Worm (Caenorhabditis elegans) whole organism, L4 larva: Measurements from ENCODE around the gene bnc-1.

Experiments used
- D1046.2 ChIP-seq: fragments of 200-800 bp; sonication (Bioruptor generic); IDR thresholded peaks from 2 replicates; pipeline ENCODE4 v1.3.6; 2022; ENCODE audit warnings: missing genetic modification characterization, missing compliant biosample characterization
- F10B5.3 ChIP-seq: sonication (generic microtip); optimal IDR thresholded peaks from 2 replicates; lab custom pipeline; 2016; ENCODE audit warnings: mild to moderate bottlenecking, missing genetic modification characterization, missing compliant biosample characterization
- F26F4.8 ChIP-seq: fragments of 200-800 bp; sonication (Bioruptor generic); conservative IDR thresholded peaks from 2 replicates; pipeline ENCODE4 v1.3.6; 2022; ENCODE audit warnings: missing genetic modification characterization, missing compliant biosample characterization
- F37D6.2 ChIP-seq: sonication (generic microtip); optimal IDR thresholded peaks from 2 replicates; lab custom pipeline; 2016; ENCODE audit warnings: mild to moderate bottlenecking, missing genetic modification characterization, missing compliant biosample characterization
- Y48G9A.11 ChIP-seq: fragments of 200-800 bp; sonication (Bioruptor generic); IDR thresholded peaks from 2 replicates; pipeline ENCODE4 v1.3.6; 2022; ENCODE audit warnings: missing genetic modification reagents, missing genetic modification characterization, missing compliant biosample characterization
- ZK337.2 ChIP-seq: fragments of 200-800 bp; sonication (Bioruptor generic); IDR thresholded peaks from 2 replicates; pipeline ENCODE4 v1.3.6; 2022; ENCODE audit warnings: missing genetic modification reagents, missing genetic modification characterization, missing compliant biosample characterization
- aha-1 ChIP-seq: fragments of 150-350 bp; peaks from one replicate; lab custom pipeline; 2014; ENCODE audit warnings: missing biosample characterization, missing genetic modification characterization
- ama-1 ChIP-seq: fragments of 150-350 bp; optimal IDR thresholded peaks from 2 replicates; lab custom pipeline; 2014; ENCODE audit warnings: inconsistent platforms, mixed read lengths
- attf-4 ChIP-seq: sonication (generic microtip); optimal IDR thresholded peaks from 3 replicates; lab custom pipeline; 2017; ENCODE audit warnings: missing biosample characterization, missing genetic modification characterization
- ceh-62 ChIP-seq: sonication (generic microtip); optimal IDR thresholded peaks from 2 replicates; lab custom pipeline; 2017; ENCODE audit warnings: missing biosample characterization, missing genetic modification characterization
- ceh-82 ChIP-seq: sonication (generic microtip); optimal IDR thresholded peaks from 2 replicates; lab custom pipeline; 2017; ENCODE audit warnings: missing biosample characterization, missing genetic modification characterization
- ces-1 ChIP-seq: fragments of 150-350 bp; sonication (generic microtip); optimal IDR thresholded peaks from 4 replicates; lab custom pipeline; 2014; ENCODE audit warnings: missing biosample characterization, missing genetic modification reagents, missing genetic modification characterization
- cey-2 ChIP-seq: sonication (generic microtip); optimal IDR thresholded peaks from 3 replicates; lab custom pipeline; 2017; ENCODE audit warnings: missing genetic modification characterization, mild to moderate bottlenecking, missing compliant biosample characterization, antibody characterized with exemption, borderline replicate concordance; ENCODE audit not compliant: insufficient read depth
- ctbp-1 ChIP-seq: fragments of 200-800 bp; sonication (Bioruptor generic); IDR thresholded peaks from 2 replicates; pipeline ENCODE4 v1.3.6; 2022; ENCODE audit warnings: missing genetic modification reagents, missing genetic modification characterization, missing compliant biosample characterization
- daf-12 ChIP-seq: fragments of 150-350 bp; optimal IDR thresholded peaks from 2 replicates; lab custom pipeline; 2014; ENCODE audit warnings: missing biosample characterization, missing genetic modification reagents, missing genetic modification characterization
- daf-16 ChIP-seq, 3 experiments: sonication (generic microtip); optimal IDR thresholded peaks; 2 replicates each; lab custom pipeline; 2016 to 2017; ENCODE audit warnings: missing genetic modification characterization in 3 of 3, missing genetic modification reagents in 3 of 3, mild to moderate bottlenecking in 2 of 3, missing compliant biosample characterization in 2 of 3, missing biosample characterization in 1 of 3, moderate library complexity in 1 of 3
- daf-19 ChIP-seq: fragments of 200-800 bp; sonication (Bioruptor generic); conservative IDR thresholded peaks from 2 replicates; pipeline ENCODE4 v1.3.6; 2022; ENCODE audit warnings: missing genetic modification characterization, missing compliant biosample characterization
- dve-1 ChIP-seq: sonication (generic microtip); optimal IDR thresholded peaks from 2 replicates; lab custom pipeline; 2017; ENCODE audit warnings: antibody characterized with exemption, mild to moderate bottlenecking, missing genetic modification characterization, missing compliant biosample characterization; ENCODE audit not compliant: insufficient read depth
- gei-8 ChIP-seq: fragments of 200-800 bp; sonication (Bioruptor generic); optimal IDR thresholded peaks from 2 replicates; lab custom pipeline; 2018; ENCODE audit warnings: mild to moderate bottlenecking, missing genetic modification characterization, missing compliant biosample characterization
- hif-1 ChIP-seq, 2 experiments: sonication (generic microtip); optimal IDR thresholded peaks; 2 replicates each; lab custom pipeline; 2016 to 2017; ENCODE audit warnings: missing compliant biosample characterization in 2 of 2, missing genetic modification characterization in 2 of 2, missing genetic modification reagents in 2 of 2, missing genotype in 2 of 2, mild to moderate bottlenecking in 1 of 2
- hlh-11 ChIP-seq: fragments of 200-800 bp; sonication (Bioruptor generic); optimal IDR thresholded peaks from 2 replicates; lab custom pipeline; 2018; ENCODE audit warnings: mild to moderate bottlenecking, missing genetic modification characterization, missing compliant biosample characterization
- hlh-30 ChIP-seq: sonication (generic microtip); optimal IDR thresholded peaks from 2 replicates; lab custom pipeline; 2017; ENCODE audit warnings: antibody characterized with exemption, mild to moderate bottlenecking, missing genetic modification characterization, missing compliant biosample characterization; ENCODE audit not compliant: insufficient read depth
- lim-7 ChIP-seq: fragments of 200-800 bp; sonication (Bioruptor generic); IDR thresholded peaks from 2 replicates; pipeline ENCODE4 v1.3.6; 2022; ENCODE audit warnings: missing genetic modification characterization, missing compliant biosample characterization
- lin-1 ChIP-seq: fragments of 200-800 bp; sonication (Bioruptor generic); IDR thresholded peaks from 2 replicates; pipeline ENCODE4 v1.3.6; 2022; ENCODE audit warnings: missing genetic modification reagents, missing genetic modification characterization, missing compliant biosample characterization
- lin-39 ChIP-seq: fragments of 150-350 bp; optimal IDR thresholded peaks from 2 replicates; lab custom pipeline; 2014; ENCODE audit warnings: missing biosample characterization, missing genetic modification reagents, missing genetic modification characterization
- lsy-2 ChIP-seq, 2 experiments: fragments of 150-350 bp in 1 of 2; sonication (generic microtip) in 1 of 2; optimal IDR thresholded peaks; 2 replicates each; lab custom pipeline; 2014 to 2017; ENCODE audit warnings: missing biosample characterization in 2 of 2, missing genetic modification characterization in 2 of 2
- mep-1 ChIP-seq: fragments of 150-350 bp; sonication (generic microtip); optimal IDR thresholded peaks from 3 replicates; lab custom pipeline; 2014; ENCODE audit warnings: missing biosample characterization, missing genetic modification characterization
- mxl-2 ChIP-seq: fragments of 200-800 bp; sonication (Bioruptor generic); conservative IDR thresholded peaks from 2 replicates; pipeline ENCODE4 v1.3.6; 2022; ENCODE audit warnings: missing genetic modification reagents, missing genetic modification characterization, missing compliant biosample characterization
- mxl-3 ChIP-seq: fragments of 200-800 bp; sonication (Bioruptor generic); optimal IDR thresholded peaks from 2 replicates; lab custom pipeline; 2018; ENCODE audit warnings: mild to moderate bottlenecking, missing genetic modification characterization, missing compliant biosample characterization
- nhr-102 ChIP-seq: sonication (generic microtip); optimal IDR thresholded peaks from 2 replicates; lab custom pipeline; 2016; ENCODE audit warnings: mild to moderate bottlenecking, missing genetic modification characterization, moderate library complexity, missing compliant biosample characterization
- nhr-11 ChIP-seq: fragments of 150-350 bp; optimal IDR thresholded peaks from 2 replicates; lab custom pipeline; 2014; ENCODE audit warnings: missing biosample characterization, missing genetic modification characterization
- nhr-28 ChIP-seq: fragments of 150-350 bp; optimal IDR thresholded peaks from 2 replicates; lab custom pipeline; 2014; ENCODE audit warnings: missing biosample characterization, missing genetic modification characterization
- nhr-42 ChIP-seq: fragments of 200-800 bp; sonication (Bioruptor generic); IDR thresholded peaks from 2 replicates; pipeline ENCODE4 v1.3.6; 2022; ENCODE audit warnings: missing genetic modification characterization, missing compliant biosample characterization
- nhr-6 ChIP-seq: fragments of 150-350 bp; optimal IDR thresholded peaks from 2 replicates; lab custom pipeline; 2014; ENCODE audit warnings: missing biosample characterization, missing genetic modification characterization
- nhr-76 ChIP-seq: fragments of 150-350 bp; optimal IDR thresholded peaks from 2 replicates; lab custom pipeline; 2014; ENCODE audit warnings: missing biosample characterization, missing genetic modification characterization
- nhr-77 ChIP-seq: fragments of 150-350 bp; optimal IDR thresholded peaks from 2 replicates; lab custom pipeline; 2014; ENCODE audit warnings: missing biosample characterization, missing genetic modification characterization
- pha-4 ChIP-seq, 2 experiments: fragments of 150-350 bp in 1 of 2; fragments of 200-800 bp in 1 of 2; sonication (Bioruptor generic) in 1 of 2; IDR thresholded peaks in 1 of 2; optimal IDR thresholded peaks in 1 of 2; 2 replicates each; pipeline versions ENCODE4 v1.3.6 to Lab custom; 2014 to 2022; ENCODE audit warnings: missing genetic modification characterization in 2 of 2, missing genetic modification reagents in 2 of 2, missing biosample characterization in 1 of 2, missing compliant biosample characterization in 1 of 2
- pqm-1 ChIP-seq: sonication (generic microtip); optimal IDR thresholded peaks from 2 replicates; lab custom pipeline; 2017; ENCODE audit warnings: missing biosample characterization, missing genetic modification characterization
- rbr-2 ChIP-seq: sonication (generic microtip); optimal IDR thresholded peaks from 2 replicates; lab custom pipeline; 2016; ENCODE audit warnings: missing genotype, missing genetic modification characterization, missing compliant biosample characterization
- saeg-2 ChIP-seq: fragments of 200-800 bp; sonication (Bioruptor generic); IDR thresholded peaks from 2 replicates; pipeline ENCODE4 v1.3.6; 2022; ENCODE audit warnings: missing genetic modification reagents, missing genetic modification characterization, missing compliant biosample characterization
- sdz-12 ChIP-seq: fragments of 200-800 bp; sonication (Bioruptor generic); optimal IDR thresholded peaks from 2 replicates; lab custom pipeline; 2018; ENCODE audit warnings: mild to moderate bottlenecking, missing genetic modification characterization, missing compliant biosample characterization
- set-16 ChIP-seq: fragments of 200-800 bp; sonication (Bioruptor generic); IDR thresholded peaks from 2 replicates; pipeline ENCODE4 v1.3.6; 2022; ENCODE audit warnings: missing genetic modification reagents, missing genetic modification characterization, missing compliant biosample characterization
- snpc-1.2 ChIP-seq: fragments of 200-800 bp; sonication (Bioruptor generic); IDR thresholded peaks from 2 replicates; pipeline ENCODE4 v1.3.6; 2022; ENCODE audit warnings: missing genetic modification reagents, missing genetic modification characterization, missing compliant biosample characterization
- unc-130 ChIP-seq: sonication (generic microtip); optimal IDR thresholded peaks from 2 replicates; lab custom pipeline; 2016; ENCODE audit warnings: missing genetic modification reagents, missing genetic modification characterization, missing compliant biosample characterization
- unc-39 ChIP-seq: sonication (generic microtip); optimal IDR thresholded peaks from 2 replicates; lab custom pipeline; 2017; ENCODE audit warnings: missing biosample characterization, missing genetic modification characterization
- unc-62 ChIP-seq, 3 experiments: fragments of 150-350 bp in 1 of 3; sonication (generic microtip); optimal IDR thresholded peaks in 2 of 3; peaks in 1 of 3; 1 replicate in 1 of 3; 2 replicates in 2 of 3; lab custom pipeline; 2014 to 2017; ENCODE audit warnings: missing biosample characterization in 3 of 3, missing genetic modification characterization in 3 of 3, missing genetic modification reagents in 3 of 3, missing genotype in 1 of 3
- vab-7 ChIP-seq: fragments of 200-800 bp; sonication (Bioruptor generic); IDR thresholded peaks from 2 replicates; pipeline ENCODE4 v1.3.6; 2022; ENCODE audit warnings: missing genetic modification reagents, missing genetic modification characterization, missing compliant biosample characterization
- zfp-2 ChIP-seq: sonication (generic microtip); optimal IDR thresholded peaks from 2 replicates; lab custom pipeline; 2016; ENCODE audit warnings: mild to moderate bottlenecking, missing genetic modification characterization, missing compliant biosample characterization
- ztf-11 ChIP-seq: fragments of 150-350 bp; optimal IDR thresholded peaks from 2 replicates; lab custom pipeline; 2014; ENCODE audit warnings: missing biosample characterization, missing genetic modification characterization
- ztf-7 ChIP-seq: fragments of 150-350 bp; optimal IDR thresholded peaks from 2 replicates; lab custom pipeline; 2014; ENCODE audit warnings: missing biosample characterization, missing genetic modification characterization

Gene bnc-1

DNA sequence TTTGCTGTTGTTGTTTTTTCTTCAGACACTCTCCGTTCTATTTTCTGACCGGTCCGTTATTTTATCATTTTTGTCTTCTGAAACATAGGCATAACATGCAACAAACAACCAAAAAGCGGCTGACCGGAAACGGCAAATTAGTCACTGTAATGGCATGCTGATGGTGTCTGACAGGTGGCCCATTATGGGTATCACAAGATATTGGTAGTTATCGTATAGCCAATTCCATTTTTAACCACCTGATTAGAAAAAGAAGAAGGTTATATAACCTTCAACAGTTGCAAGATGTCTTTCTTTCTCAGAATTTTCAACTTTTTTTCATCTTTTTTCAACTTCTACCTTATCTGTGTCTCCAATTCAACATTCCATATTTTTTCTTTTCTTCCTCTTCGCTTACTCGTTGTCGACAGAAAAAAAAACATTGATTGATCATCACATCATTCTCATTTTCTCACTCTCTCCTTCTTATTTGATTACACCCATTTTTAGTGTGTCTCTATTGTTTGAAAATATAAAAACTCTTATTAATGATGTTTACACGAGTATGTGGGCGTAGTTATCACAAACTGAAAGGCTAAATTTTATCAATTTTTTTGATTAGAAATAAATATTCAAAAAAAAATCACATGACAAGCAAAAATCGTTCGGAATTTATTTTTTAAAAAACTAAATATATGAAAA is 24.1 kb upstream of the bnc-1 start:
- TF ChIP-seq nhr-42 (GFP tag; lab: Robert Waterston, UW) (no peak), pqm-1 (peak; percentile 53), lin-39 (no peak), mep-1 (tag; lab: Kevin White, UChicago) (peak; percentile 32), daf-19 (no peak), hlh-11 (tag; lab: Kevin White, UChicago) (no peak), unc-130 (GFP tag; lab: Kevin White, UChicago) (no peak), mxl-2 (GFP tag; lab: Robert Waterston, UW) (no peak), ctbp-1 (no peak), lsy-2 (tag; optimal IDR thresholded peaks at IDR 0.05; lab: Kevin White, UChicago) (peak in 1 of 2 experiments; percentile 31), ztf-11 (no peak), lim-7 (GFP tag; lab: Robert Waterston, UW) (no peak), unc-39 (tag; lab: Kevin White, UChicago) (no peak), snpc-1.2 (no peak), Y48G9A.11 (GFP tag; lab: Robert Waterston, UW) (no peak), nhr-77 (tag; lab: Kevin White, UChicago) (no peak), ceh-82 (tag; lab: Kevin White, UChicago) (no peak), nhr-28 (tag; lab: Kevin White, UChicago) (peak; percentile 48), ceh-62 (no peak), ces-1 (GFP tag; lab: Kevin White, UChicago) (no peak), daf-16 (GFP tag; optimal IDR thresholded peaks at IDR 0.05; lab: Kevin White, UChicago) (no peak), daf-16 (tag; optimal IDR thresholded peaks at IDR 0.05; lab: Kevin White, UChicago) (peak; percentile 90), attf-4 (tag; lab: Kevin White, UChicago) (no peak), nhr-11 (no peak), unc-62 (GFP tag; optimal IDR thresholded peaks at IDR 0.05 in 1 of 2; lab: Kevin White, UChicago) (peak in 1 of 2 experiments; percentile 85), unc-62 (tag; optimal IDR thresholded peaks at IDR 0.05; lab: Kevin White, UChicago) (no peak), set-16 (no peak), saeg-2 (GFP tag; lab: Robert Waterston, UW) (no peak), sdz-12 (GFP tag; lab: Kevin White, UChicago) (no peak), hlh-30 (tag; lab: Kevin White, UChicago) (peak; percentile 53), cey-2 (peak; percentile 64), nhr-6 (peak; percentile 64), dve-1 (tag; lab: Kevin White, UChicago) (peak; percentile 70), vab-7 (GFP tag; lab: Robert Waterston, UW) (no peak), hif-1 (tag; optimal IDR thresholded peaks at IDR 0.05; lab: Kevin White, UChicago) (no peak), D1046.2 (no peak), aha-1 (tag; lab: Kevin White, UChicago) (no peak), rbr-2 (no peak)

DNA sequence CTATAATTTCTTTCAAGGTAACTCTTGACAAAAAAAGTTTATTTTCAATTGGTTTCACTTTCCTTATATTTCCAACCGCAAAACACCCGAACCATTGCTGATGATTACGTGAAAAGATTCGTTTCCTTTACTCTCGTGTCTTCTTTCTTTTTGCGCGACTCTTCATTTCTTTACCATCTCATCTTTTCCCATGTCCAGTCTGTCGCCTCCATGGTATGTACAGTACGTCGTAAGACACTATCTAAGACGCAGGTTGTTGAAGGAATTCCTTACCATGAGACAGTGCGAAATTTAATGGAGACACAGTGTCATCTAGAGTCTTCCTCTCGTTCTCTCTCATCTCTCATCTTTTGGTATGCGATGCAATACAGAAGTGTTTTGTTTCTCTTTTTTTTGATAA is 23.3 kb upstream of the bnc-1 start:
- TF ChIP-seq F10B5.3 (tag; lab: Kevin White, UChicago): no peak
- no peak for TF ChIP-seq D1046.2
- no peak for TF ChIP-seq nhr-76 (tag; lab: Kevin White, UChicago)
- TF ChIP-seq F26F4.8 (GFP tag; lab: Robert Waterston, UW): no peak
- TF ChIP-seq daf-12: no peak
- peak in 1 of 2 experiments; percentile 95 for TF ChIP-seq unc-62 (GFP tag; optimal IDR thresholded peaks at IDR 0.05 in 1 of 2; lab: Kevin White, UChicago)
- no peak for TF ChIP-seq unc-62 (tag; optimal IDR thresholded peaks at IDR 0.05; lab: Kevin White, UChicago)
- no peak for TF ChIP-seq zfp-2 (tag; lab: Kevin White, UChicago)
- peak; percentile 20 for TF ChIP-seq nhr-102 (tag; lab: Kevin White, UChicago)
- TF ChIP-seq nhr-11: no peak
- TF ChIP-seq gei-8 (GFP tag; lab: Kevin White, UChicago): no peak
- TF ChIP-seq lin-1 (GFP tag; lab: Robert Waterston, UW): no peak
- no peak for TF ChIP-seq ZK337.2
- no peak for TF ChIP-seq ama-1
- no peak for TF ChIP-seq pha-4 (GFP tag; IDR thresholded peaks at IDR 0.05; lab: Robert Waterston, UW)
- peak; percentile 55 for TF ChIP-seq pha-4 (tag; optimal IDR thresholded peaks at IDR 0.05; lab: Kevin White, UChicago)
- TF ChIP-seq snpc-1.2: no peak
- no peak for TF ChIP-seq ztf-7
- TF ChIP-seq mxl-3: peak; percentile 58
- TF ChIP-seq F37D6.2: no peak
